Fruit fly (Drosophila melanogaster) whole organism, embryonic: ENCODE results near the gene CG11986.

ENCODE experiments used
- Asciz ChIP-seq: fragments of 200-800 bp; sonication (Bioruptor generic); optimal IDR thresholded peaks from 2 replicates; lab custom pipeline; 2017; ENCODE audit warnings: missing biosample characterization, mild to moderate bottlenecking, missing genetic modification characterization, missing genetic modification reagents
- Awh ChIP-seq: fragments of 200-800 bp; sonication (Bioruptor generic); IDR thresholded peaks from 2 replicates; pipeline ENCODE4, ENCODE4 v1.3.6; 2022; ENCODE audit warnings: missing biosample characterization, missing genetic modification characterization
- Bgb ChIP-seq: fragments of 200-800 bp; sonication (Bioruptor generic); IDR thresholded peaks from 2 replicates; pipeline ENCODE4 v1.3.6; 2022; ENCODE audit warnings: missing biosample characterization, missing genetic modification characterization; ENCODE audit not compliant: partially characterized antibody
- CG10147 ChIP-seq: fragments of 200-800 bp; sonication (Bioruptor generic); optimal IDR thresholded peaks from 2 replicates; lab custom pipeline; 2019; ENCODE audit warnings: missing biosample characterization, mild to moderate bottlenecking, missing genetic modification characterization, moderate library complexity
- CG10366 ChIP-seq: fragments of 200-800 bp; sonication (Bioruptor generic); IDR thresholded peaks from 2 replicates; pipeline ENCODE4 v1.3.6; 2022; ENCODE audit warnings: missing biosample characterization, missing genetic modification characterization
- CG10565 ChIP-seq: fragments of 200-800 bp; sonication (Bioruptor generic); optimal IDR thresholded peaks from 3 replicates; lab custom pipeline; 2016; ENCODE audit warnings: missing biosample characterization, mild to moderate bottlenecking, missing genetic modification characterization
- CG10654 ChIP-seq: fragments of 200-800 bp; sonication (Bioruptor generic); optimal IDR thresholded peaks from 2 replicates; lab custom pipeline; 2016; ENCODE audit warnings: missing biosample characterization, missing genetic modification characterization
- CG11456 ChIP-seq: fragments of 200-800 bp; sonication (Bioruptor generic); IDR thresholded peaks from 3 replicates; pipeline ENCODE4 v1.3.6; 2022; ENCODE audit warnings: missing biosample characterization, missing genetic modification characterization
- CG11504 ChIP-seq: fragments of 200-800 bp; sonication (Bioruptor generic); optimal IDR thresholded peaks from 3 replicates; lab custom pipeline; 2019; ENCODE audit warnings: missing biosample characterization, mild to moderate bottlenecking, missing genetic modification characterization, moderate library complexity
- CG11560 ChIP-seq: fragments of 200-800 bp; sonication (Bioruptor generic); IDR thresholded peaks from 3 replicates; pipeline ENCODE4 v1.3.6; 2022; ENCODE audit warnings: missing biosample characterization, missing genetic modification characterization
- CG12659 ChIP-seq: fragments of 200-800 bp; sonication (Bioruptor generic); optimal IDR thresholded peaks from 3 replicates; lab custom pipeline; 2017; ENCODE audit warnings: mild to moderate bottlenecking, missing biosample characterization, missing genetic modification reagents, missing genetic modification characterization
- CG13424 ChIP-seq: fragments of 200-800 bp; sonication (Bioruptor generic); optimal IDR thresholded peaks from 2 replicates; lab custom pipeline; 2019; ENCODE audit warnings: missing biosample characterization, mild to moderate bottlenecking, missing genetic modification characterization, moderate library complexity
- CG13894 ChIP-seq: fragments of 200-800 bp; sonication (Bioruptor generic); optimal IDR thresholded peaks from 3 replicates; lab custom pipeline; 2018; ENCODE audit warnings: missing biosample characterization, mild to moderate bottlenecking, missing genetic modification characterization, moderate library complexity
- CG15514 ChIP-seq: fragments of 200-800 bp; sonication (Bioruptor generic); optimal IDR thresholded peaks from 3 replicates; lab custom pipeline; 2017; ENCODE audit warnings: missing biosample characterization, missing genetic modification characterization, mild to moderate bottlenecking, moderate library complexity, missing genetic modification reagents
- CG16815 ChIP-seq: fragments of 200-800 bp; sonication (Bioruptor generic); optimal IDR thresholded peaks from 3 replicates; lab custom pipeline; 2017; ENCODE audit warnings: missing biosample characterization, mild to moderate bottlenecking, missing genetic modification characterization
- CG17186 ChIP-seq: fragments of 200-800 bp; sonication (Bioruptor generic); optimal IDR thresholded peaks from 3 replicates; lab custom pipeline; 2017; ENCODE audit warnings: missing biosample characterization, missing genetic modification reagents, missing genetic modification characterization
- CG17612 ChIP-seq: fragments of 200-800 bp; sonication (Bioruptor generic); IDR thresholded peaks from 2 replicates; pipeline ENCODE4 v1.3.6; 2022; ENCODE audit warnings: missing biosample characterization, missing genetic modification characterization
- CG17829 ChIP-seq: fragments of 200-800 bp; optimal IDR thresholded peaks from 2 replicates; lab custom pipeline; 2019; ENCODE audit warnings: missing biosample characterization, mild to moderate bottlenecking, missing genetic modification characterization, moderate library complexity
- CG3065 ChIP-seq: fragments of 200-800 bp; sonication (Bioruptor generic); optimal IDR thresholded peaks from 2 replicates; lab custom pipeline; 2016; ENCODE audit warnings: missing biosample characterization, missing genetic modification characterization
- CG31441 ChIP-seq: fragments of 200-800 bp; sonication (Bioruptor generic); IDR thresholded peaks from 2 replicates; pipeline ENCODE4 v1.3.6; 2022; ENCODE audit warnings: missing biosample characterization, missing genetic modification characterization
- CG42726 ChIP-seq: fragments of 200-800 bp; sonication (Bioruptor generic); IDR thresholded peaks from 2 replicates; pipeline ENCODE4 v1.3.6; 2022; ENCODE audit warnings: missing biosample characterization, missing genetic modification characterization; ENCODE audit not compliant: partially characterized antibody
- CG7271 ChIP-seq: fragments of 200-800 bp; sonication (Bioruptor generic); optimal IDR thresholded peaks from 2 replicates; lab custom pipeline; 2018; ENCODE audit warnings: missing biosample characterization, mild to moderate bottlenecking, missing genetic modification characterization, moderate library complexity
- CG7928 ChIP-seq: fragments of 200-800 bp; sonication (Bioruptor generic); optimal IDR thresholded peaks from 2 replicates; lab custom pipeline; 2017; ENCODE audit warnings: missing biosample characterization, mild to moderate bottlenecking, missing genetic modification characterization
- CG8388 ChIP-seq: fragments of 200-800 bp; sonication (Bioruptor generic); optimal IDR thresholded peaks from 2 replicates; lab custom pipeline; 2019; ENCODE audit warnings: missing biosample characterization, mild to moderate bottlenecking, missing genetic modification characterization, moderate library complexity
- CG9876 ChIP-seq: fragments of 200-800 bp; sonication (Bioruptor generic); optimal IDR thresholded peaks from 2 replicates; lab custom pipeline; 2016; ENCODE audit warnings: missing biosample characterization, missing genetic modification characterization
- Dp ChIP-seq: fragments of 200-800 bp; sonication (Bioruptor generic); optimal IDR thresholded peaks from 2 replicates; lab custom pipeline; 2018; ENCODE audit warnings: missing biosample characterization, mild to moderate bottlenecking, missing genetic modification characterization, moderate library complexity
- E2f1 ChIP-seq: fragments of 200-800 bp; sonication (Bioruptor generic); IDR thresholded peaks from 2 replicates; pipeline ENCODE4 v1.3.6; 2022; ENCODE audit warnings: missing biosample characterization, missing genetic modification characterization
- MBD-R2 ChIP-seq: fragments of 200-800 bp; sonication (Bioruptor generic); IDR thresholded peaks from 2 replicates; pipeline ENCODE4 v1.3.6; 2022; ENCODE audit warnings: missing biosample characterization, missing genetic modification characterization
- NC2α ChIP-seq: fragments of 200-800 bp; sonication (Bioruptor generic); optimal IDR thresholded peaks from 2 replicates; lab custom pipeline; 2016; ENCODE audit warnings: missing biosample characterization, missing genetic modification characterization
- Nf-YB ChIP-seq: fragments of 200-800 bp; sonication (Bioruptor generic); optimal IDR thresholded peaks from 3 replicates; lab custom pipeline; 2019; ENCODE audit warnings: missing biosample characterization, mild to moderate bottlenecking, missing genetic modification characterization, moderate library complexity
- Nf-YC ChIP-seq: fragments of 200-800 bp; optimal IDR thresholded peaks from 3 replicates; lab custom pipeline; 2019; ENCODE audit warnings: missing biosample characterization, mild to moderate bottlenecking, missing genetic modification characterization, moderate library complexity
- Spps ChIP-seq: fragments of 200-800 bp; sonication (Bioruptor generic); optimal IDR thresholded peaks from 2 replicates; lab custom pipeline; 2018; ENCODE audit warnings: missing biosample characterization, mild to moderate bottlenecking, missing genetic modification characterization
- bowl ChIP-seq: fragments of 200-800 bp; sonication (Bioruptor generic); IDR thresholded peaks from 2 replicates; pipeline ENCODE4 v1.3.6; 2022; ENCODE audit warnings: missing biosample characterization, missing genetic modification characterization
- dimm ChIP-seq: fragments of 200-800 bp; sonication (Bioruptor generic); IDR thresholded peaks from 2 replicates; pipeline ENCODE4 v1.3.6; 2022; ENCODE audit warnings: missing biosample characterization, missing genetic modification characterization
- disco-r ChIP-seq: fragments of 200-800 bp; sonication (Bioruptor generic); optimal IDR thresholded peaks from 2 replicates; lab custom pipeline; 2016; ENCODE audit warnings: missing biosample characterization, missing genetic modification characterization
- fd3F ChIP-seq: fragments of 200-800 bp; sonication (Bioruptor generic); optimal IDR thresholded peaks from 2 replicates; lab custom pipeline; 2018; ENCODE audit warnings: missing biosample characterization, mild to moderate bottlenecking, missing genetic modification characterization, moderate library complexity
- fd64A ChIP-seq: fragments of 200-800 bp; sonication (Bioruptor generic); optimal IDR thresholded peaks from 3 replicates; lab custom pipeline; 2018; ENCODE audit warnings: missing biosample characterization, mild to moderate bottlenecking, missing genetic modification characterization
- gem ChIP-seq: fragments of 200-800 bp; sonication (Bioruptor generic); optimal IDR thresholded peaks from 2 replicates; lab custom pipeline; 2019; ENCODE audit warnings: missing biosample characterization, mild to moderate bottlenecking, missing genetic modification characterization, moderate library complexity
- ham ChIP-seq: fragments of 200-800 bp; sonication (Bioruptor generic); IDR thresholded peaks from 2 replicates; pipeline ENCODE4 v1.3.6; 2022; ENCODE audit warnings: missing biosample characterization, missing genetic modification characterization
- hbn ChIP-seq: fragments of 200-800 bp; sonication (Bioruptor generic); IDR thresholded peaks from 2 replicates; pipeline ENCODE4 v1.3.6; 2022; ENCODE audit warnings: missing biosample characterization, missing genetic modification characterization; ENCODE audit not compliant: partially characterized antibody
- hkb ChIP-seq, 2 experiments: fragments of 200-800 bp in 1 of 2; fragments of >200 bp in 1 of 2; sonication (Bioruptor generic) in 1 of 2; IDR thresholded peaks in 1 of 2; optimal IDR thresholded peaks in 1 of 2; 2 replicates each; pipeline versions ENCODE4 v1.3.6 to Lab custom; 2017 to 2022; ENCODE audit warnings: missing biosample characterization in 1 of 2, missing genetic modification characterization in 1 of 2
- insv ChIP-seq, 2 experiments: fragments of 200-800 bp; sonication (Bioruptor generic); optimal IDR thresholded peaks; 3 replicates each; lab custom pipeline; 2016 to 2018; ENCODE audit warnings: missing biosample characterization in 2 of 2, missing genetic modification characterization in 2 of 2
- jing ChIP-seq: fragments of 200-800 bp; sonication (Bioruptor generic); optimal IDR thresholded peaks from 2 replicates; lab custom pipeline; 2018; ENCODE audit warnings: missing biosample characterization, mild to moderate bottlenecking, missing genetic modification characterization
- kni ChIP-seq: fragments of 200-800 bp; sonication (Bioruptor generic); optimal IDR thresholded peaks from 3 replicates; lab custom pipeline; 2017; ENCODE audit warnings: mild to moderate bottlenecking, missing biosample characterization, missing genetic modification reagents, missing genetic modification characterization
- pan ChIP-seq, 4 experiments: fragments of >200 bp in 3 of 4; fragments of 200-800 bp in 1 of 4; sonication (Bioruptor generic) in 1 of 4; optimal IDR thresholded peaks in 3 of 4; IDR thresholded peaks in 1 of 4; 2 replicates each; pipeline versions ENCODE4 v1.3.6 to Lab custom; 2017 to 2022; ENCODE audit warnings: missing biosample characterization in 2 of 4, missing genetic modification characterization in 2 of 4, mixed read lengths in 1 of 4
- pita ChIP-seq: fragments of 200-800 bp; sonication (Bioruptor generic); optimal IDR thresholded peaks from 2 replicates; lab custom pipeline; 2017; ENCODE audit warnings: missing biosample characterization, mild to moderate bottlenecking, missing genetic modification characterization
- sqz ChIP-seq: fragments of 200-800 bp; sonication (Bioruptor generic); optimal IDR thresholded peaks from 3 replicates; lab custom pipeline; 2018; ENCODE audit warnings: missing biosample characterization, mild to moderate bottlenecking, missing genetic modification characterization

The CG11986 gene

dm6 chr3R:8992928-8993579 is 22.2 kb upstream of the CG11986 start, which contains the start of gene CG11975 (continued):
- TF ChIP-seq CG13894 (tag; lab: Kevin White, UChicago) (no peak), CG10654 (GFP tag; lab: Kevin White, UChicago) (peak; percentile 69), CG17186 (no peak), Bgb (peak; percentile 66), CG15514 (GFP tag; lab: Kevin White, UChicago) (peak; percentile 77), CG12659 (GFP tag; lab: Kevin White, UChicago) (peak; percentile 83), hbn (GFP tag; lab: Robert Waterston, UW) (peak; percentile 52; the same call in 1 of the 2 replicates), CG17612 (GFP tag; lab: Robert Waterston, UW) (no peak), pan (optimal IDR thresholded peaks at IDR 0.05; lab: Kevin White, UChicago) (no peak), pan (GFP tag; optimal IDR thresholded peaks at IDR 0.05 in 1 of 2, IDR thresholded peaks at IDR 0.05 in 1 of 2) (peak in 1 of 2 experiments; percentile 24), hkb (optimal IDR thresholded peaks at IDR 0.05; lab: Kevin White, UChicago) (peak; percentile 77), hkb (GFP tag; IDR thresholded peaks at IDR 0.05; lab: Robert Waterston, UW) (no peak), CG10565 (no peak), CG31441 (no peak), CG11560 (no peak; the same call in 2 of the 3 replicates), CG13424 (tag; lab: Kevin White, UChicago) (peak; percentile 69), CG10366 (GFP tag; lab: Robert Waterston, UW) (no peak; the same call in 1 of the 2 replicates), kni (GFP tag; lab: Kevin White, UChicago) (peak; percentile 48), MBD-R2 (GFP tag; lab: Robert Waterston, UW) (peak; percentile 89), fd3F (GFP tag; lab: Kevin White, UChicago) (peak; percentile 28), CG16815 (peak; percentile 29), Nf-YB (GFP tag; lab: Kevin White, UChicago) (peak; percentile 21), bowl (no peak), CG10147 (GFP tag; lab: Kevin White, UChicago) (no peak), Nf-YC (tag; lab: Kevin White, UChicago) (no peak), CG3065 (GFP tag; lab: Kevin White, UChicago) (peak; percentile 66), sqz (GFP tag; lab: Kevin White, UChicago) (no peak), pita (GFP tag; lab: Kevin White, UChicago) (no peak), CG42726 (GFP tag; lab: Robert Waterston, UW) (no peak), dimm (GFP tag; lab: Robert Waterston, UW) (no peak), Dp (GFP tag; lab: Kevin White, UChicago) (peak; percentile 3), NC2α (GFP tag; lab: Kevin White, UChicago) (peak; percentile 22), insv (GFP tag; optimal IDR thresholded peaks at IDR 0.05; lab: Kevin White, UChicago) (peak in 1 of 2 experiments; percentile 51), CG9876 (peak; percentile 75), Awh (GFP tag; lab: Robert Waterston, UW) (0 out of 2 replicates have a peak, but pooled peaks have one; percentile 44), jing (GFP tag; lab: Kevin White, UChicago) (no peak), disco-r (GFP tag; lab: Kevin White, UChicago) (peak; percentile 72), CG11456 (GFP tag; lab: Robert Waterston, UW) (peak; percentile 70; the same call in 2 of the 3 replicates), Spps (tag; lab: Kevin White, UChicago) (peak; percentile 4), fd64A (GFP tag; lab: Kevin White, UChicago) (no peak), CG8388 (GFP tag; lab: Kevin White, UChicago) (peak; percentile 46), CG11504 (tag; lab: Kevin White, UChicago) (no peak), Asciz (no peak), E2f1 (GFP tag; lab: Robert Waterston, UW) (0 out of 2 replicates have a peak, but pooled peaks have one; percentile 39), CG7928 (no peak), CG17829 (tag; lab: Kevin White, UChicago) (peak; percentile 72), ham (GFP tag; lab: Robert Waterston, UW) (no peak), gem (tag; lab: Kevin White, UChicago) (no peak), CG7271 (tag; lab: Kevin White, UChicago) (no peak)
